Worm (Caenorhabditis elegans) whole organism, late embryonic: ENCODE results near the gene nhr-267.

ENCODE experiments used
- T23F11.4 ChIP-seq: fragments of 200-800 bp; sonication (Bioruptor generic); optimal IDR thresholded peaks from 2 replicates; lab custom pipeline; 2018; ENCODE audit warnings: mild to moderate bottlenecking, missing genetic modification characterization, missing compliant biosample characterization
- ceh-24 ChIP-seq: sonication (generic microtip); optimal IDR thresholded peaks from 2 replicates; lab custom pipeline; 2016; ENCODE audit warnings: mild to moderate bottlenecking, missing genetic modification characterization, missing compliant biosample characterization
- ceh-9 ChIP-seq: sonication (generic microtip); optimal IDR thresholded peaks from 2 replicates; lab custom pipeline; 2016; ENCODE audit warnings: mild to moderate bottlenecking, missing genetic modification characterization, inconsistent platforms, missing compliant biosample characterization
- eyg-1 ChIP-seq: sonication (generic microtip); optimal IDR thresholded peaks from 2 replicates; lab custom pipeline; 2016; ENCODE audit warnings: missing genotype, missing genetic modification characterization, missing compliant biosample characterization
- hlh-13 ChIP-seq: fragments of 200-800 bp; sonication (Bioruptor generic); optimal IDR thresholded peaks from 2 replicates; lab custom pipeline; 2018; ENCODE audit warnings: mild to moderate bottlenecking, missing genetic modification characterization, missing compliant biosample characterization
- lim-6 ChIP-seq: sonication (generic microtip); optimal IDR thresholded peaks from 2 replicates; lab custom pipeline; 2016; ENCODE audit warnings: missing genetic modification characterization, missing compliant biosample characterization
- pha-4 ChIP-seq: fragments of 150-350 bp; optimal IDR thresholded peaks from 2 replicates; lab custom pipeline; 2018; ENCODE audit warnings: missing biosample characterization, missing genetic modification reagents, missing genetic modification characterization
- tbx-2 ChIP-seq: sonication (generic microtip); optimal IDR thresholded peaks from 2 replicates; lab custom pipeline; 2016; ENCODE audit warnings: missing genetic modification characterization, missing compliant biosample characterization
- ttx-3 ChIP-seq: sonication (generic microtip); optimal IDR thresholded peaks from 2 replicates; lab custom pipeline; 2016; ENCODE audit warnings: missing genetic modification reagents, missing genetic modification characterization, missing compliant biosample characterization
- zip-5 ChIP-seq: sonication (generic microtip); optimal IDR thresholded peaks from 2 replicates; lab custom pipeline; 2016; ENCODE audit warnings: missing genetic modification characterization, missing compliant biosample characterization

DNA sequence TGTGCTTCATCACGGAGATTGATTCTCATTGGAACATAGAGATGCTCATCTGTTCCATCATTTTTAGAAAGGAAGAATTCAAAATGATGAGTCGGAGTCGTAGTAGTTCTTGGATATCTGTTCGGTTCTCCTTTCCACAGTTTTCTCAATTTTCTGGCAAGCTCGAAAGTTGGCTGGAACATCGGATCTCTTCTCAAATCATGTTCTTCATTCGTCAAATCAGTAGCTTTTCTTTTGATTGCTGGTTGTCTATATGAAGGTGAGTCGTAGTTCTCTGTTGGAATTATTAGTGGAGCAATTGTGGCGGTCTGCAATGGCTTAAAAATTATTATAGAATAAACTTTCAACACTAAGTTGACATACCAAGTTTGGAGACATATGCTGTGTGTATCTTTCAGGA is 23.9 kb downstream of the nhr-267 start:
- no peak for TF ChIP-seq ceh-24 (tag; lab: Kevin White, UChicago)
- no peak for TF ChIP-seq pha-4
- no peak for TF ChIP-seq tbx-2 (tag; lab: Kevin White, UChicago)
- TF ChIP-seq ceh-9 (tag; lab: Kevin White, UChicago): no peak
- TF ChIP-seq T23F11.4 (GFP tag; lab: Kevin White, UChicago): no peak
- no peak for TF ChIP-seq ttx-3
- TF ChIP-seq eyg-1 (tag; lab: Kevin White, UChicago): no peak
- no peak for TF ChIP-seq hlh-13 (GFP tag; lab: Kevin White, UChicago)
- TF ChIP-seq zip-5 (tag; lab: Kevin White, UChicago): no peak
- no peak for TF ChIP-seq lim-6 (tag; lab: Kevin White, UChicago)
